Worm (Caenorhabditis elegans): ENCODE data around the gene BE10.5.

BE10.5 gene

ce11 chrIII:12806712-12807111 lies at the start of gene BE10.5:
BE10.5 (minus strand) TSS chrIII:12806812.
- TF ChIP-seq lsy-2 (tag; optimal IDR thresholded peaks at IDR 0.05) (no peak), irx-1 (tag; optimal IDR thresholded peaks at IDR 0.05) (no peak), vab-15 (tag; optimal IDR thresholded peaks at IDR 0.05) (no peak), ztf-11 (tag; optimal IDR thresholded peaks at IDR 0.05) (no peak), ztf-4 (tag; optimal IDR thresholded peaks at IDR 0.05) (no peak), aha-1 (tag; optimal IDR thresholded peaks at IDR 0.05) (no peak), unc-30 (tag; optimal IDR thresholded peaks at IDR 0.05) (no peak), nhr-237 (tag; optimal IDR thresholded peaks at IDR 0.05) (no peak)

- no peak for TF ChIP-seq nhr-19 (GFP tag; conservative IDR thresholded peaks at IDR 0.05)
- TF ChIP-seq efl-1 (optimal IDR thresholded peaks at IDR 0.05) = no peak
- peak in 1 of 2 experiments; percentile 19 for TF ChIP-seq efl-1 (GFP tag; optimal IDR thresholded peaks at IDR 0.05 in 1 of 2)
- no peak for TF ChIP-seq efl-3 (GFP tag; optimal IDR thresholded peaks at IDR 0.05)
These were observed 48.8 kb upstream of the BE10.5 start, which contains the start of gene Y37D8A.5 for ce11 chrIII:12855394-12855793. Y37D8A.5 (minus strand) TSS chrIII:12855494.

ce11 chrIII:12851034-12851433 lies 44.4 kb upstream of the BE10.5 start:
- no peak for TF ChIP-seq nhr-47 (tag; optimal IDR thresholded peaks at IDR 0.05)
- TF ChIP-seq ceh-88 (GFP tag; IDR thresholded peaks at IDR 0.05) = no peak
- TF ChIP-seq grh-1 (GFP tag; IDR thresholded peaks at IDR 0.05) = no peak
- TF ChIP-seq tbx-2 (tag; optimal IDR thresholded peaks at IDR 0.05) = no peak
- TF ChIP-seq mep-1 (tag; optimal IDR thresholded peaks at IDR 0.05) = no peak
- TF ChIP-seq C16A3.4 (tag; optimal IDR thresholded peaks at IDR 0.05) = no peak
- no peak for TF ChIP-seq tlp-1 (tag; optimal IDR thresholded peaks at IDR 0.05)
- no peak for TF ChIP-seq sptf-1 (tag; optimal IDR thresholded peaks at IDR 0.05)
- TF ChIP-seq nhr-20 (tag; optimal IDR thresholded peaks at IDR 0.05) = peak; percentile 25
- TF ChIP-seq lin-14 (GFP tag; optimal IDR thresholded peaks at IDR 0.05) = peak; percentile 14
- TF ChIP-seq isw-1 (GFP tag; IDR thresholded peaks at IDR 0.05) = no peak
- TF ChIP-seq pqm-1 (tag; optimal IDR thresholded peaks at IDR 0.05) = no peak
- no peak for TF ChIP-seq ztf-4 (tag; optimal IDR thresholded peaks at IDR 0.05)
- TF ChIP-seq unc-62 (GFP tag; optimal IDR thresholded peaks at IDR 0.05) = no peak
- no peak for TF ChIP-seq egl-13 (tag; optimal IDR thresholded peaks at IDR 0.05)
- TF ChIP-seq skn-1 (tag; optimal IDR thresholded peaks at IDR 0.05) = no peak
- no peak for TF ChIP-seq snu-23 (GFP tag; optimal IDR thresholded peaks at IDR 0.05)
- peak in 4 of 6 experiments; percentile 30 to 68 (median 46) for TF ChIP-seq elt-3 (tag; optimal IDR thresholded peaks at IDR 0.05)
- TF ChIP-seq zag-1 (tag; optimal IDR thresholded peaks at IDR 0.05) = no peak
- TF ChIP-seq lin-35 (GFP tag; optimal IDR thresholded peaks at IDR 0.05) = no peak
- TF ChIP-seq Y116A8C.19 (tag; optimal IDR thresholded peaks at IDR 0.05; ENCODE audit: borderline replicate concordance) = no peak
- no peak for TF ChIP-seq snpc-4 (tag; optimal IDR thresholded peaks at IDR 0.05)
- TF ChIP-seq hlh-4 (tag; optimal IDR thresholded peaks at IDR 0.05) = no peak
- TF ChIP-seq blmp-1 (tag; optimal IDR thresholded peaks at IDR 0.05) = peak; percentile 97
- TF ChIP-seq fkh-10 (GFP tag; optimal IDR thresholded peaks at IDR 0.05) = no peak

ce11 chrIII:12849691-12850090 lies 43.1 kb upstream of the BE10.5 start:
- no peak for TF ChIP-seq C34B4.2 (tag; optimal IDR thresholded peaks at IDR 0.05)
- TF ChIP-seq ceh-82 (tag; optimal IDR thresholded peaks at IDR 0.05) = no peak
- TF ChIP-seq mab-9 (GFP tag; IDR thresholded peaks at IDR 0.05) = no peak
- no peak for TF ChIP-seq C16A3.4 (tag; optimal IDR thresholded peaks at IDR 0.05)
- no peak for TF ChIP-seq ztf-11 (tag; optimal IDR thresholded peaks at IDR 0.05)
- no peak for TF ChIP-seq fkh-4 (tag; optimal IDR thresholded peaks at IDR 0.05; ENCODE audit: borderline replicate concordance)
- TF ChIP-seq swsn-7 (tag; optimal IDR thresholded peaks at IDR 0.05) = no peak
- no peak for TF ChIP-seq elt-3 (tag; optimal IDR thresholded peaks at IDR 0.05)
- TF ChIP-seq pax-3 (tag; optimal IDR thresholded peaks at IDR 0.05) = no peak
- TF ChIP-seq egl-27 (tag; optimal IDR thresholded peaks at IDR 0.05) = no peak
- TF ChIP-seq irx-1 (tag; optimal IDR thresholded peaks at IDR 0.05) = no peak

Data from whole organism, L1 larva.